Worm (Caenorhabditis elegans) whole organism, L4/young adult: ENCODE data around the gene tam-1.

ENCODE experiments used
- W03F9.2 ChIP-seq: fragments of 150-350 bp; optimal IDR thresholded peaks from 2 replicates; lab custom pipeline; 2014; ENCODE audit warnings: missing biosample characterization, missing genetic modification characterization
- him-1 ChIP-seq: sonication (generic microtip); optimal IDR thresholded peaks from 2 replicates; lab custom pipeline; 2016; ENCODE audit warnings: missing genotype, missing genetic modification reagents, missing genetic modification characterization, missing compliant biosample characterization

- no peak for TF ChIP-seq W03F9.2 (tag; lab: Kevin White, UChicago)
- no peak for TF ChIP-seq him-1 (tag; lab: Kevin White, UChicago)
Observed at ce11 chrV:4965790-4966189, 2.9 kb upstream of the tam-1 start.
